Fruit fly (Drosophila melanogaster) whole organism, embryonic: ENCODE measurements around the gene B-H1.
A peak's percentile ranks its signal among the peaks of the same experiment; 100 is the strongest.

Experiments
- ATbp ChIP-seq: fragments of 200-800 bp; sonication (Bioruptor generic); optimal IDR thresholded peaks from 2 replicates; lab custom pipeline; 2017; ENCODE audit warnings: missing biosample characterization, mild to moderate bottlenecking, missing genetic modification characterization, missing genetic modification reagents
- Atf3 ChIP-seq: fragments of 200-800 bp; sonication (Bioruptor generic); optimal IDR thresholded peaks from 3 replicates; lab custom pipeline; 2016; ENCODE audit warnings: missing biosample characterization, missing genetic modification characterization
- CG10321 ChIP-seq: fragments of 200-800 bp; sonication (Bioruptor generic); IDR thresholded peaks from 2 replicates; pipeline ENCODE4 v1.3.6; 2022; ENCODE audit warnings: missing biosample characterization, missing genetic modification characterization
- CG10366 ChIP-seq: fragments of 200-800 bp; sonication (Bioruptor generic); IDR thresholded peaks from 2 replicates; pipeline ENCODE4 v1.3.6; 2022; ENCODE audit warnings: missing biosample characterization, missing genetic modification characterization
- CG11456 ChIP-seq: fragments of 200-800 bp; sonication (Bioruptor generic); IDR thresholded peaks from 3 replicates; pipeline ENCODE4 v1.3.6; 2022; ENCODE audit warnings: missing biosample characterization, missing genetic modification characterization
- CG12071 ChIP-seq: fragments of 200-800 bp; sonication (Bioruptor generic); optimal IDR thresholded peaks from 3 replicates; lab custom pipeline; 2018; ENCODE audit warnings: missing biosample characterization, mild to moderate bottlenecking, missing genetic modification characterization
- CG13894 ChIP-seq: fragments of 200-800 bp; sonication (Bioruptor generic); optimal IDR thresholded peaks from 3 replicates; lab custom pipeline; 2018; ENCODE audit warnings: missing biosample characterization, mild to moderate bottlenecking, missing genetic modification characterization, moderate library complexity
- CG14710 ChIP-seq: fragments of 200-800 bp; sonication (Bioruptor generic); optimal IDR thresholded peaks from 3 replicates; lab custom pipeline; 2019; ENCODE audit warnings: missing biosample characterization, mild to moderate bottlenecking, missing genetic modification characterization, moderate library complexity
- CG17385 ChIP-seq: fragments of 200-800 bp; sonication (Bioruptor generic); optimal IDR thresholded peaks from 3 replicates; lab custom pipeline; 2018; ENCODE audit warnings: missing biosample characterization, mild to moderate bottlenecking, missing genetic modification characterization
- CG1792 ChIP-seq: fragments of 200-800 bp; sonication (Bioruptor generic); optimal IDR thresholded peaks from 2 replicates; lab custom pipeline; 2016; ENCODE audit warnings: missing biosample characterization, missing genetic modification characterization
- CG1832 ChIP-seq: fragments of 200-800 bp; sonication (Bioruptor generic); optimal IDR thresholded peaks from 2 replicates; lab custom pipeline; 2017; ENCODE audit warnings: missing biosample characterization, mild to moderate bottlenecking, missing genetic modification characterization, inconsistent platforms
- CG3065 ChIP-seq: fragments of 200-800 bp; sonication (Bioruptor generic); optimal IDR thresholded peaks from 2 replicates; lab custom pipeline; 2016; ENCODE audit warnings: missing biosample characterization, missing genetic modification characterization
- CG31388 ChIP-seq: fragments of 200-800 bp; sonication (Bioruptor generic); optimal IDR thresholded peaks from 2 replicates; lab custom pipeline; 2016; ENCODE audit warnings: missing biosample characterization, missing genetic modification characterization
- CG3163 ChIP-seq: fragments of 200-800 bp; sonication (Bioruptor generic); optimal IDR thresholded peaks from 3 replicates; lab custom pipeline; 2016; ENCODE audit warnings: missing biosample characterization, missing genetic modification characterization
- CG3407 ChIP-seq: fragments of 200-800 bp; sonication (Bioruptor generic); optimal IDR thresholded peaks from 2 replicates; lab custom pipeline; 2018; ENCODE audit warnings: missing biosample characterization, mild to moderate bottlenecking, missing genetic modification characterization
- CG4282 ChIP-seq: fragments of 200-800 bp; sonication (Bioruptor generic); optimal IDR thresholded peaks from 2 replicates; lab custom pipeline; 2016; ENCODE audit warnings: missing biosample characterization, missing genetic modification characterization
- CG7839 ChIP-seq: fragments of 200-800 bp; sonication (Bioruptor generic); optimal IDR thresholded peaks from 3 replicates; lab custom pipeline; 2018; ENCODE audit warnings: missing biosample characterization, mild to moderate bottlenecking, missing genetic modification characterization, moderate library complexity
- CG8478 ChIP-seq: fragments of >200 bp; optimal IDR thresholded peaks from 2 replicates; lab custom pipeline; 2018
- CkIIα-i1 ChIP-seq: fragments of 200-800 bp; sonication (Bioruptor generic); IDR thresholded peaks from 2 replicates; pipeline ENCODE4 v1.3.6; 2022; ENCODE audit warnings: missing biosample characterization, missing genetic modification characterization
- E2f1 ChIP-seq: fragments of 200-800 bp; sonication (Bioruptor generic); IDR thresholded peaks from 2 replicates; pipeline ENCODE4 v1.3.6; 2022; ENCODE audit warnings: missing biosample characterization, missing genetic modification characterization
- ERR ChIP-seq: fragments of 200-800 bp; sonication (Bioruptor generic); optimal IDR thresholded peaks from 2 replicates; lab custom pipeline; 2016; ENCODE audit warnings: missing biosample characterization, missing genetic modification characterization
- Fer3 ChIP-seq: fragments of 200-800 bp; sonication (Bioruptor generic); optimal IDR thresholded peaks from 2 replicates; lab custom pipeline; 2018; ENCODE audit warnings: missing biosample characterization, mild to moderate bottlenecking, missing genetic modification characterization, moderate library complexity
- H2.0 ChIP-seq: fragments of 200-800 bp; sonication (Bioruptor generic); IDR thresholded peaks from 2 replicates; pipeline ENCODE4 v1.3.6; 2022; ENCODE audit warnings: missing biosample characterization, missing genetic modification characterization
- Lpt ChIP-seq: fragments of >200 bp; optimal IDR thresholded peaks from 2 replicates; lab custom pipeline; 2018; ENCODE audit warnings: missing biosample characterization, missing genetic modification characterization
- Myb ChIP-seq: fragments of 200-800 bp; sonication (Bioruptor generic); optimal IDR thresholded peaks from 2 replicates; lab custom pipeline; 2016; ENCODE audit warnings: missing biosample characterization, missing genetic modification characterization
- Nf-YB ChIP-seq: fragments of 200-800 bp; sonication (Bioruptor generic); optimal IDR thresholded peaks from 3 replicates; lab custom pipeline; 2019; ENCODE audit warnings: missing biosample characterization, mild to moderate bottlenecking, missing genetic modification characterization, moderate library complexity
- Rx ChIP-seq: fragments of 200-800 bp; sonication (Bioruptor generic); IDR thresholded peaks from 2 replicates; pipeline ENCODE4 v1.3.6; 2022; ENCODE audit warnings: missing biosample characterization, missing genetic modification characterization
- Xrp1 ChIP-seq: fragments of 200-800 bp; sonication (Bioruptor generic); IDR thresholded peaks from 2 replicates; pipeline ENCODE4 v1.3.6; 2022; ENCODE audit warnings: missing biosample characterization, missing genetic modification characterization
- abd-A ChIP-seq: fragments of 200-800 bp; sonication (Bioruptor generic); optimal IDR thresholded peaks from 3 replicates; lab custom pipeline; 2019; ENCODE audit warnings: missing biosample characterization, mild to moderate bottlenecking, missing genetic modification characterization, moderate library complexity
- bsh ChIP-seq, 2 experiments: fragments of 200-800 bp; sonication (Bioruptor generic); optimal IDR thresholded peaks; 2 replicates each; lab custom pipeline; 2017 to 2018; ENCODE audit warnings: mild to moderate bottlenecking in 2 of 2, missing biosample characterization in 2 of 2, missing genetic modification characterization in 2 of 2, moderate library complexity in 1 of 2
- chif ChIP-seq, 2 experiments: fragments of 200-800 bp; sonication (Bioruptor generic); optimal IDR thresholded peaks; 3 replicates each; lab custom pipeline; 2016; ENCODE audit warnings: missing biosample characterization in 2 of 2, missing genetic modification characterization in 2 of 2
- crol ChIP-seq: fragments of 200-800 bp; sonication (Bioruptor generic); IDR thresholded peaks from 2 replicates; pipeline ENCODE4 v1.3.6; 2022; ENCODE audit warnings: missing biosample characterization, missing genetic modification characterization
- danr ChIP-seq: fragments of 200-800 bp; sonication (Bioruptor generic); IDR thresholded peaks from 2 replicates; pipeline ENCODE4 v1.3.6; 2022; ENCODE audit warnings: missing biosample characterization, missing genetic modification characterization
- dmrt11E ChIP-seq: fragments of 200-800 bp; sonication (Bioruptor generic); optimal IDR thresholded peaks from 3 replicates; lab custom pipeline; 2018; ENCODE audit warnings: missing biosample characterization, mild to moderate bottlenecking, missing genetic modification characterization, moderate library complexity
- ewg ChIP-seq: fragments of 200-800 bp; sonication (Bioruptor generic); optimal IDR thresholded peaks from 3 replicates; lab custom pipeline; 2017; ENCODE audit warnings: mild to moderate bottlenecking, missing biosample characterization, missing genetic modification reagents, missing genetic modification characterization
- gsb ChIP-seq: fragments of 200-800 bp; sonication (Bioruptor generic); IDR thresholded peaks from 2 replicates; pipeline ENCODE4 v1.3.6; 2022; ENCODE audit warnings: missing biosample characterization, missing genetic modification characterization
- mam ChIP-seq: fragments of 200-800 bp; sonication (Bioruptor generic); optimal IDR thresholded peaks from 3 replicates; lab custom pipeline; 2016; ENCODE audit warnings: missing biosample characterization, missing genetic modification characterization
- nerfin-2 ChIP-seq: fragments of 200-800 bp; sonication (Bioruptor generic); IDR thresholded peaks from 2 replicates; pipeline ENCODE4 v1.3.6; 2022; ENCODE audit warnings: missing biosample characterization, missing genetic modification characterization; ENCODE audit not compliant: partially characterized antibody
- pros ChIP-seq: fragments of 200-800 bp; sonication (Bioruptor generic); optimal IDR thresholded peaks from 3 replicates; lab custom pipeline; 2019; ENCODE audit warnings: missing biosample characterization, mild to moderate bottlenecking, missing genetic modification characterization, moderate library complexity
- repo ChIP-seq: fragments of 200-800 bp; sonication (Bioruptor generic); optimal IDR thresholded peaks from 2 replicates; lab custom pipeline; 2016; ENCODE audit warnings: missing biosample characterization, missing genetic modification characterization
- schlank ChIP-seq: fragments of 200-800 bp; sonication (Bioruptor generic); optimal IDR thresholded peaks from 2 replicates; lab custom pipeline; 2018; ENCODE audit warnings: missing biosample characterization, mild to moderate bottlenecking, missing genetic modification characterization
- sd ChIP-seq: fragments of 200-800 bp; sonication (Bioruptor generic); optimal IDR thresholded peaks from 3 replicates; lab custom pipeline; 2018; ENCODE audit warnings: missing biosample characterization, mild to moderate bottlenecking, missing genetic modification characterization, moderate library complexity
- seq ChIP-seq: fragments of 200-800 bp; sonication (Bioruptor generic); IDR thresholded peaks from 2 replicates; pipeline ENCODE4 v1.3.6; 2022; ENCODE audit warnings: missing biosample characterization, missing genetic modification characterization
- sqz ChIP-seq: fragments of 200-800 bp; sonication (Bioruptor generic); optimal IDR thresholded peaks from 3 replicates; lab custom pipeline; 2018; ENCODE audit warnings: missing biosample characterization, mild to moderate bottlenecking, missing genetic modification characterization
- stwl ChIP-seq: fragments of 200-800 bp; sonication (Bioruptor generic); optimal IDR thresholded peaks from 3 replicates; lab custom pipeline; 2018; ENCODE audit warnings: missing biosample characterization, mild to moderate bottlenecking, missing genetic modification characterization, moderate library complexity
- sug ChIP-seq: fragments of 200-800 bp; optimal IDR thresholded peaks from 2 replicates; lab custom pipeline; 2019; ENCODE audit warnings: missing biosample characterization, mild to moderate bottlenecking, missing genetic modification characterization, moderate library complexity
- tio ChIP-seq: fragments of 200-800 bp; sonication (Bioruptor generic); optimal IDR thresholded peaks from 2 replicates; lab custom pipeline; 2017; ENCODE audit warnings: missing biosample characterization, missing genetic modification characterization, inconsistent platforms
- toy ChIP-seq: fragments of 200-800 bp; sonication (Bioruptor generic); IDR thresholded peaks from 2 replicates; pipeline ENCODE4 v1.3.6; 2022; ENCODE audit warnings: missing biosample characterization, missing genetic modification characterization
- twi ChIP-seq: fragments of 200-800 bp; optimal IDR thresholded peaks from 2 replicates; lab custom pipeline; 2019; ENCODE audit warnings: missing biosample characterization, mild to moderate bottlenecking, missing genetic modification characterization, moderate library complexity
- z ChIP-seq: fragments of 200-800 bp; sonication (Bioruptor generic); IDR thresholded peaks from 3 replicates; pipeline ENCODE4 v1.3.6; 2022; ENCODE audit warnings: missing biosample characterization, missing genetic modification characterization
- zen2 ChIP-seq: fragments of 200-800 bp; sonication (Bioruptor generic); IDR thresholded peaks from 3 replicates; pipeline ENCODE4 v1.3.6; 2022; ENCODE audit warnings: missing biosample characterization, missing genetic modification characterization; ENCODE audit not compliant: partially characterized antibody

Gene B-H1

DNA sequence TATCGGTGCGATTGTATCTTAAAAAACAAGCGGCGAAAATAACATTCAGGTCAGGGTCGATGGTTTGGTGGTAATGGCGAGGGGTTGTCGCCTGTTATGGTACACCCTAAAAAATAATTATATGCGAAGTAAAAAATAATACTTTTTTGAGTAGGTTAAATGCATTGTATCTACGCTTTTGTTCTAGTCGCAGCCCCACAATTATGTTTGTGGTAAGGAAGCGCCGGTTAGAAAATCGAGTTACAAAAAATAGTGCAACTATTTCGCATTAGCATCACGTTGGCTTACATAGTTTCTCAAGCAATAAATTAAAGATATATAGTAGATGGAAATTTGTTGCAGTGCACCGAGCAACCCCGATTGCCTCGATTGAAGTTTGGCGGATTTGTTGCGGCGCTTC, 17.8 kb upstream of the B-H1 start (continued):
- no peak for TF ChIP-seq schlank (tag; lab: Kevin White, UChicago)
- no peak for TF ChIP-seq sug
- no peak for TF ChIP-seq CG4282
- TF ChIP-seq mam (GFP tag; lab: Kevin White, UChicago) = no peak
- TF ChIP-seq Xrp1 (GFP tag; lab: Robert Waterston, UW) = 0 out of 2 replicates have a peak, but pooled peaks have one; percentile 21
- TF ChIP-seq dmrt11E (tag; lab: Kevin White, UChicago) = peak; percentile 35
- no peak for TF ChIP-seq CG3163 (GFP tag; lab: Kevin White, UChicago)
- no peak for TF ChIP-seq toy (GFP tag; lab: Robert Waterston, UW)
- TF ChIP-seq CkIIα-i1 (GFP tag; lab: Robert Waterston, UW) = no peak
- no peak for TF ChIP-seq gsb
- peak; percentile 50 for TF ChIP-seq pros (GFP tag; lab: Kevin White, UChicago)
- TF ChIP-seq Atf3 (GFP tag; lab: Kevin White, UChicago) = no peak
- TF ChIP-seq CG13894 (tag; lab: Kevin White, UChicago) = no peak

DNA sequence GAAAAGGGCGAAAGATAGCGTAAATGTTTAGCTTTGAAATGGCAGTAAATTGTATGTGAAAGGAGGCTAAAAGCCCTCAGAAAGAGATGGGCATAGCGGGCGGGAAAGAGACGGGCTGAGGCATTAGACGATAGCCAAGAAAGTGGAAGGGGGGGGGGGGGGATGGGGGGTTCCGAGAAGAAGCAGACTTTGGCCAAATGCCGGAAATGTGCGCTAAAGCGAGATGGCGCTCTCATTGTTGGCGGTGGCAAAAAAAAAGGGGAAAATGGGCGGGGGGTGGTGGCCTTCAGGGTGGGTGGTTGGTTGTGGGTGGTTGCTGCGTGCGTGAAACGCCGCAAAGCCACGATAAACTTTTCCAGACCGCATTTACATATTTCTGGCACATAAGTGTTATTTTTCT, 14.3 kb upstream of the B-H1 start:
- TF ChIP-seq CG8478 (lab: Kevin White, UChicago) (no peak), z (GFP tag; lab: Robert Waterston, UW) (no peak), crol (peak; percentile 85), danr (GFP tag; lab: Robert Waterston, UW) (no peak), zen2 (no peak), CG11456 (no peak), abd-A (tag; lab: Kevin White, UChicago) (peak; percentile 2), CG3407 (no peak), E2f1 (GFP tag; lab: Robert Waterston, UW) (no peak), bsh (GFP tag; optimal IDR thresholded peaks at IDR 0.05; lab: Kevin White, UChicago) (no peak), ewg (GFP tag; lab: Kevin White, UChicago) (peak; percentile 43), repo (GFP tag; lab: Kevin White, UChicago) (no peak), tio (GFP tag; lab: Kevin White, UChicago) (no peak), Myb (GFP tag; lab: Kevin White, UChicago) (no peak), ATbp (GFP tag; lab: Kevin White, UChicago) (no peak), CG10366 (GFP tag; lab: Robert Waterston, UW) (no peak), sqz (GFP tag; lab: Kevin White, UChicago) (peak; percentile 41), ERR (GFP tag; lab: Kevin White, UChicago) (no peak), Nf-YB (GFP tag; lab: Kevin White, UChicago) (peak; percentile 59), CG1792 (GFP tag; lab: Kevin White, UChicago) (no peak), CG10321 (GFP tag; lab: Robert Waterston, UW) (peak; percentile 87), chif (GFP tag; optimal IDR thresholded peaks at IDR 0.05; lab: Kevin White, UChicago) (no peak), twi (tag; lab: Kevin White, UChicago) (no peak), CG7839 (tag; lab: Kevin White, UChicago) (no peak), CG14710 (no peak), sd (tag; lab: Kevin White, UChicago) (no peak), seq (GFP tag; lab: Robert Waterston, UW) (peak; percentile 58; the same call in 1 of the 2 replicates), H2.0 (GFP tag; lab: Robert Waterston, UW) (no peak), gsb (no peak), Fer3 (tag; lab: Kevin White, UChicago) (no peak), Lpt (GFP tag; lab: Kevin White, UChicago) (no peak), Rx (GFP tag; lab: Robert Waterston, UW) (no peak), CG1832 (GFP tag; lab: Kevin White, UChicago) (peak; percentile 46), CG17385 (GFP tag; lab: Kevin White, UChicago) (peak; percentile 27), CG31388 (no peak), nerfin-2 (GFP tag; lab: Robert Waterston, UW) (no peak), CG3065 (GFP tag; lab: Kevin White, UChicago) (no peak), stwl (tag; lab: Kevin White, UChicago) (no peak), CG12071 (GFP tag; lab: Kevin White, UChicago) (no peak)
